Fruit fly (Drosophila melanogaster) whole organism, embryonic: Measurements from ENCODE around the gene kirre.

Experiments used
- Bdp1 ChIP-seq: fragments of 200-800 bp; sonication (Bioruptor generic); optimal IDR thresholded peaks from 3 replicates; lab custom pipeline; 2016; ENCODE audit warnings: missing biosample characterization, missing genetic modification characterization
- CG13424 ChIP-seq: fragments of 200-800 bp; sonication (Bioruptor generic); optimal IDR thresholded peaks from 2 replicates; lab custom pipeline; 2019; ENCODE audit warnings: missing biosample characterization, mild to moderate bottlenecking, missing genetic modification characterization, moderate library complexity
- CG14860 ChIP-seq: fragments of 200-800 bp; sonication (Bioruptor generic); IDR thresholded peaks from 3 replicates; pipeline ENCODE4 v1.3.6; 2022; ENCODE audit warnings: missing biosample characterization, missing genetic modification characterization; ENCODE audit not compliant: partially characterized antibody
- CG15514 ChIP-seq: fragments of 200-800 bp; sonication (Bioruptor generic); optimal IDR thresholded peaks from 3 replicates; lab custom pipeline; 2017; ENCODE audit warnings: missing biosample characterization, missing genetic modification characterization, mild to moderate bottlenecking, moderate library complexity, missing genetic modification reagents
- CG15601 ChIP-seq: fragments of 200-800 bp; sonication (Bioruptor generic); optimal IDR thresholded peaks from 3 replicates; lab custom pipeline; 2019; ENCODE audit warnings: missing biosample characterization, mild to moderate bottlenecking, missing genetic modification characterization, moderate library complexity
- CG17385 ChIP-seq: fragments of 200-800 bp; sonication (Bioruptor generic); optimal IDR thresholded peaks from 3 replicates; lab custom pipeline; 2018; ENCODE audit warnings: missing biosample characterization, mild to moderate bottlenecking, missing genetic modification characterization
- CG1832 ChIP-seq: fragments of 200-800 bp; sonication (Bioruptor generic); optimal IDR thresholded peaks from 2 replicates; lab custom pipeline; 2017; ENCODE audit warnings: missing biosample characterization, mild to moderate bottlenecking, missing genetic modification characterization, inconsistent platforms
- CG31365 ChIP-seq: fragments of 200-800 bp; sonication (Bioruptor generic); optimal IDR thresholded peaks from 2 replicates; lab custom pipeline; 2018; ENCODE audit warnings: missing biosample characterization, mild to moderate bottlenecking, missing genetic modification characterization
- CG32767 ChIP-seq: fragments of 200-800 bp; sonication (Bioruptor generic); IDR thresholded peaks from 2 replicates; pipeline ENCODE4 v1.3.6; 2022; ENCODE audit warnings: missing biosample characterization, missing genetic modification characterization
- CG4820 ChIP-seq: fragments of 200-800 bp; sonication (Bioruptor generic); optimal IDR thresholded peaks from 3 replicates; lab custom pipeline; 2016; ENCODE audit warnings: missing biosample characterization, missing genetic modification characterization
- CG6854 ChIP-seq: fragments of 200-800 bp; sonication (Bioruptor generic); optimal IDR thresholded peaks from 3 replicates; lab custom pipeline; 2017; ENCODE audit warnings: missing biosample characterization, mild to moderate bottlenecking, missing genetic modification characterization
- Dll ChIP-seq: fragments of 200-800 bp; sonication (Bioruptor generic); IDR thresholded peaks from 4 replicates; pipeline ENCODE4 v1.3.6; 2022; ENCODE audit warnings: missing biosample characterization, missing genetic modification characterization; ENCODE audit not compliant: partially characterized antibody
- Doc2 ChIP-seq: fragments of 200-800 bp; sonication (Bioruptor generic); IDR thresholded peaks from 2 replicates; pipeline ENCODE4 v1.3.6; 2022; ENCODE audit warnings: missing biosample characterization, missing genetic modification characterization
- Eip74EF ChIP-seq, 2 experiments: fragments of 200-800 bp in 1 of 2; fragments of >200 bp in 1 of 2; sonication (Bioruptor generic) in 1 of 2; optimal IDR thresholded peaks; 2 replicates each; lab custom pipeline; 2017 to 2019; ENCODE audit warnings: missing biosample characterization in 2 of 2, missing genetic modification characterization in 2 of 2, mild to moderate bottlenecking in 1 of 2, moderate library complexity in 1 of 2
- GATAe ChIP-seq: fragments of 200-800 bp; sonication (Bioruptor generic); conservative IDR thresholded peaks from 2 replicates; pipeline ENCODE4 v1.3.6; 2022; ENCODE audit warnings: missing biosample characterization, missing genetic modification characterization
- H15 ChIP-seq: fragments of 200-800 bp; sonication (Bioruptor generic); IDR thresholded peaks from 3 replicates; pipeline ENCODE4 v1.3.6; 2022; ENCODE audit warnings: missing biosample characterization, missing genetic modification characterization
- Hmr ChIP-seq: fragments of 200-800 bp; sonication (Bioruptor generic); optimal IDR thresholded peaks from 3 replicates; lab custom pipeline; 2017; ENCODE audit warnings: mild to moderate bottlenecking, missing biosample characterization, missing genetic modification reagents, missing genetic modification characterization
- Hr3 ChIP-seq: fragments of 200-800 bp; sonication (Bioruptor generic); optimal IDR thresholded peaks from 3 replicates; lab custom pipeline; 2016; ENCODE audit warnings: missing biosample characterization, missing genetic modification characterization
- Nf-YC ChIP-seq: fragments of 200-800 bp; optimal IDR thresholded peaks from 3 replicates; lab custom pipeline; 2019; ENCODE audit warnings: missing biosample characterization, mild to moderate bottlenecking, missing genetic modification characterization, moderate library complexity
- Optix ChIP-seq: fragments of 200-800 bp; sonication (Bioruptor generic); IDR thresholded peaks from 3 replicates; pipeline ENCODE4 v1.3.6; 2022; ENCODE audit warnings: missing biosample characterization, missing genetic modification characterization
- Sin3A ChIP-seq: fragments of >200 bp; optimal IDR thresholded peaks from 2 replicates; lab custom pipeline; 2018
- Usf ChIP-seq: fragments of 200-800 bp; sonication (Bioruptor generic); optimal IDR thresholded peaks from 2 replicates; lab custom pipeline; 2017; ENCODE audit warnings: missing genotype, missing biosample characterization, missing genetic modification characterization
- Vsx1 ChIP-seq: fragments of 200-800 bp; sonication (Bioruptor generic); optimal IDR thresholded peaks from 2 replicates; lab custom pipeline; 2017; ENCODE audit warnings: missing biosample characterization, mild to moderate bottlenecking, missing genetic modification characterization, missing genetic modification reagents
- YL-1 ChIP-seq: fragments of 200-800 bp; sonication (Bioruptor generic); optimal IDR thresholded peaks from 3 replicates; lab custom pipeline; 2017; ENCODE audit warnings: missing biosample characterization, mild to moderate bottlenecking, missing genetic modification characterization
- ara ChIP-seq: fragments of 200-800 bp; sonication (Bioruptor generic); IDR thresholded peaks from 2 replicates; pipeline ENCODE4 v1.3.6; 2022; ENCODE audit warnings: missing biosample characterization, missing genetic modification characterization
- az2 ChIP-seq: fragments of 200-800 bp; sonication (Bioruptor generic); optimal IDR thresholded peaks from 3 replicates; lab custom pipeline; 2016; ENCODE audit warnings: missing biosample characterization, missing genetic modification characterization
- cad ChIP-seq: fragments of >200 bp; optimal IDR thresholded peaks from 2 replicates; lab custom pipeline; 2017; ENCODE audit warnings: missing biosample characterization, missing genetic modification characterization
- cato ChIP-seq: fragments of 200-800 bp; sonication (Bioruptor generic); optimal IDR thresholded peaks from 2 replicates; lab custom pipeline; 2016; ENCODE audit warnings: missing biosample characterization, missing genetic modification characterization, borderline replicate concordance
- crc ChIP-seq: fragments of 200-800 bp; sonication (Bioruptor generic); optimal IDR thresholded peaks from 2 replicates; lab custom pipeline; 2016; ENCODE audit warnings: missing biosample characterization, missing genetic modification characterization
- croc ChIP-seq: fragments of 200-800 bp; sonication (Bioruptor generic); conservative IDR thresholded peaks from 3 replicates; pipeline ENCODE4 v1.3.6; 2022; ENCODE audit warnings: missing biosample characterization, missing genetic modification characterization
- da ChIP-seq: fragments of 200-800 bp; sonication (Bioruptor generic); optimal IDR thresholded peaks from 2 replicates; lab custom pipeline; 2016; ENCODE audit warnings: missing biosample characterization, missing genetic modification characterization
- dmrt99B ChIP-seq: fragments of 200-800 bp; sonication (Bioruptor generic); optimal IDR thresholded peaks from 2 replicates; lab custom pipeline; 2018; ENCODE audit warnings: missing biosample characterization, mild to moderate bottlenecking, missing genetic modification characterization, moderate library complexity
- dpn ChIP-seq, 2 experiments: fragments of 200-800 bp; sonication (Bioruptor generic); optimal IDR thresholded peaks; 3 replicates each; lab custom pipeline; 2016; ENCODE audit warnings: missing biosample characterization in 2 of 2, missing genetic modification characterization in 2 of 2
- exex ChIP-seq: fragments of 200-800 bp; sonication (Bioruptor generic); optimal IDR thresholded peaks from 4 replicates; lab custom pipeline; 2018; ENCODE audit warnings: missing biosample characterization, mild to moderate bottlenecking, missing genetic modification characterization, moderate library complexity
- gcm ChIP-seq: fragments of 200-800 bp; sonication (Bioruptor generic); optimal IDR thresholded peaks from 2 replicates; lab custom pipeline; 2019; ENCODE audit warnings: missing biosample characterization, mild to moderate bottlenecking, missing genetic modification characterization, moderate library complexity
- gcm2 ChIP-seq: fragments of 200-800 bp; sonication (Bioruptor generic); optimal IDR thresholded peaks from 2 replicates; lab custom pipeline; 2016; ENCODE audit warnings: missing biosample characterization, missing genetic modification characterization
- grn ChIP-seq: fragments of 200-800 bp; sonication (Bioruptor generic); optimal IDR thresholded peaks from 3 replicates; lab custom pipeline; 2017; ENCODE audit warnings: missing biosample characterization, missing genetic modification characterization
- inv ChIP-seq: fragments of 200-800 bp; sonication (Bioruptor generic); IDR thresholded peaks from 2 replicates; pipeline ENCODE4 v1.3.6; 2022; ENCODE audit warnings: missing biosample characterization, missing genetic modification characterization; ENCODE audit not compliant: partially characterized antibody
- oc ChIP-seq: fragments of 200-800 bp; sonication (Bioruptor generic); optimal IDR thresholded peaks from 2 replicates; lab custom pipeline; 2018; ENCODE audit warnings: missing biosample characterization, mild to moderate bottlenecking, missing genetic modification characterization, moderate library complexity
- peb ChIP-seq: fragments of 200-800 bp; sonication (Bioruptor generic); IDR thresholded peaks from 2 replicates; pipeline ENCODE4 v1.3.6; 2022; ENCODE audit warnings: missing biosample characterization, missing genetic modification characterization
- phol ChIP-seq: fragments of 200-800 bp; sonication (Bioruptor generic); optimal IDR thresholded peaks from 3 replicates; lab custom pipeline; 2018; ENCODE audit warnings: missing biosample characterization, mild to moderate bottlenecking, missing genetic modification characterization, moderate library complexity
- pnt ChIP-seq: fragments of 200-800 bp; sonication (Bioruptor generic); optimal IDR thresholded peaks from 3 replicates; lab custom pipeline; 2016; ENCODE audit warnings: missing biosample characterization, missing genetic modification characterization
- prd ChIP-seq, 3 experiments: fragments of >200 bp in 2 of 3; fragments of 200-800 bp in 1 of 3; sonication (Bioruptor generic) in 1 of 3; optimal IDR thresholded peaks in 2 of 3; IDR thresholded peaks in 1 of 3; 2 replicates in 2 of 3; 3 replicates in 1 of 3; pipeline versions ENCODE4 v1.3.6 to Lab custom; 2017 to 2022; ENCODE audit warnings: missing biosample characterization in 1 of 3, missing genetic modification characterization in 1 of 3
- sisA ChIP-seq: fragments of 200-800 bp; sonication (Bioruptor generic); IDR thresholded peaks from 2 replicates; pipeline ENCODE4 v1.3.6; 2022; ENCODE audit warnings: missing biosample characterization, missing genetic modification characterization
- slbo ChIP-seq: fragments of 200-800 bp; sonication (Bioruptor generic); IDR thresholded peaks from 2 replicates; pipeline ENCODE4 v1.3.6; 2022; ENCODE audit warnings: missing biosample characterization, missing genetic modification characterization
- slou ChIP-seq: fragments of 200-800 bp; sonication (Bioruptor generic); optimal IDR thresholded peaks from 3 replicates; lab custom pipeline; 2016; ENCODE audit warnings: missing biosample characterization, missing genetic modification characterization
- so ChIP-seq: fragments of 200-800 bp; sonication (Bioruptor generic); IDR thresholded peaks from 3 replicates; pipeline ENCODE4 v1.3.6; 2022; ENCODE audit warnings: missing biosample characterization, missing genetic modification characterization
- tio ChIP-seq: fragments of 200-800 bp; sonication (Bioruptor generic); optimal IDR thresholded peaks from 2 replicates; lab custom pipeline; 2017; ENCODE audit warnings: missing biosample characterization, missing genetic modification characterization, inconsistent platforms
- unpg ChIP-seq: fragments of 200-800 bp; sonication (Bioruptor generic); optimal IDR thresholded peaks from 3 replicates; lab custom pipeline; 2018; ENCODE audit warnings: missing biosample characterization, mild to moderate bottlenecking, missing genetic modification characterization, moderate library complexity
- zfh1 ChIP-seq: fragments of 200-800 bp; sonication (Bioruptor generic); IDR thresholded peaks from 3 replicates; pipeline ENCODE4 v1.3.6; 2022; ENCODE audit warnings: missing biosample characterization, missing genetic modification characterization

Gene kirre

DNA sequence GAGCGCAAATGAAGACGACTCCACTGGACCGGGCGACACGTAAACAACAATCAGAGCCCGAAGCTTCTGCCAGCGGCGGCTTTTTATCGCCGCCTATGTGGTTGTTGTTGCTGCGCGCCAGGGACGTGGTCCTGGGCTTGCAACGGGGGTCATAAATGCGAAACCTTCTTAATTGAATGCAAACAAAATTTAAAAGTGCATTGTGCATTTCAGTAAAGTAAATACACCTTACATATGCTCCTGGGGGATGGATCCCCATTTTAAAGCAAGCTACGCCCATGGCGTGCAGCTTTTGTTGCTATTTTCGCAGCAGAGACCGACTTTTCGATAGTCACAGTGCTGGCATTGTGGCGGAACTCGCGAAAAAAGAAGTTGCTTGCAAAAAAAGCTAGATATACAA is 36.5 kb upstream of the kirre start, which contains the start of gene Ugalt (continued):
- TF ChIP-seq inv (GFP tag; lab: Robert Waterston, UW) (peak; percentile 34; the same call in 1 of the 2 replicates), phol (tag; lab: Kevin White, UChicago) (peak; percentile 100), dpn (GFP tag; optimal IDR thresholded peaks at IDR 0.05; lab: Kevin White, UChicago) (peak; percentile 100), exex (peak; percentile 100), da (peak; percentile 100), CG13424 (tag; lab: Kevin White, UChicago) (peak; percentile 100), so (GFP tag; lab: Robert Waterston, UW) (peak; percentile 100), crc (peak; percentile 100), Hr3 (GFP tag; lab: Kevin White, UChicago) (peak; percentile 100), GATAe (GFP tag; lab: Robert Waterston, UW) (peak; percentile 100), az2 (GFP tag; lab: Kevin White, UChicago) (peak; percentile 100), tio (GFP tag; lab: Kevin White, UChicago) (peak; percentile 100), pnt (GFP tag; lab: Kevin White, UChicago) (peak; percentile 100), Dll (GFP tag; lab: Robert Waterston, UW) (0 out of 4 replicates have a peak, but pooled peaks have one; percentile 24), prd (optimal IDR thresholded peaks at IDR 0.05; lab: Kevin White, UChicago) (no peak), prd (GFP tag; IDR thresholded peaks at IDR 0.05; lab: Robert Waterston, UW) (peak; percentile 100), YL-1 (GFP tag; lab: Kevin White, UChicago) (peak; percentile 100), Hmr (GFP tag; lab: Kevin White, UChicago) (peak; percentile 100), dmrt99B (tag; lab: Kevin White, UChicago) (peak; percentile 100), peb (peak; percentile 100), CG15514 (GFP tag; lab: Kevin White, UChicago) (peak; percentile 97), CG31365 (peak; percentile 97), zfh1 (GFP tag; lab: Robert Waterston, UW) (peak; percentile 100), ara (GFP tag; lab: Robert Waterston, UW) (peak; percentile 100), slou (GFP tag; lab: Kevin White, UChicago) (peak; percentile 100), Doc2 (peak; percentile 100), H15 (peak; percentile 100), CG17385 (peak; percentile 100), Sin3A (lab: Kevin White, UChicago) (no peak), CG6854 (GFP tag; lab: Kevin White, UChicago) (peak; percentile 100), CG14860 (no peak), Eip74EF (GFP tag; optimal IDR thresholded peaks at IDR 0.05; lab: Kevin White, UChicago) (peak in 1 of 2 experiments; percentile 100), CG1832 (GFP tag; lab: Kevin White, UChicago) (peak; percentile 80), CG15601 (tag; lab: Kevin White, UChicago) (peak; percentile 99), Usf (GFP tag; lab: Kevin White, UChicago) (peak; percentile 100), Optix (GFP tag; lab: Robert Waterston, UW) (peak; percentile 100), oc (peak; percentile 100), unpg (GFP tag; lab: Kevin White, UChicago) (peak; percentile 100), cato (GFP tag; lab: Kevin White, UChicago) (peak; percentile 100), cad (no peak), CG32767 (GFP tag; lab: Robert Waterston, UW) (peak; percentile 100), croc (GFP tag; lab: Robert Waterston, UW) (peak; percentile 100), Nf-YC (tag; lab: Kevin White, UChicago) (peak; percentile 96), CG4820 (GFP tag; lab: Kevin White, UChicago) (peak; percentile 100), gcm (GFP tag; lab: Kevin White, UChicago) (peak; percentile 100), gcm2 (GFP tag; lab: Kevin White, UChicago) (peak; percentile 100), Vsx1 (GFP tag; lab: Kevin White, UChicago) (peak; percentile 99), sisA (GFP tag; lab: Robert Waterston, UW) (peak; percentile 100), grn (GFP tag; lab: Kevin White, UChicago) (peak; percentile 99), Bdp1 (peak; percentile 98), slbo (GFP tag; lab: Robert Waterston, UW) (peak; percentile 100)
